Fruit fly (Drosophila melanogaster) whole organism, embryonic: ENCODE data around the gene CanB.
A peak's percentile ranks its signal among the peaks of the same experiment; 100 is the strongest.

Experiments used
- Abd-B ChIP-seq: fragments of 200-800 bp; sonication (Bioruptor generic); optimal IDR thresholded peaks from 2 replicates; lab custom pipeline; 2018; ENCODE audit warnings: missing biosample characterization, mild to moderate bottlenecking, missing genetic modification characterization, moderate library complexity
- Aef1 ChIP-seq: fragments of 200-800 bp; sonication (Bioruptor generic); IDR thresholded peaks from 3 replicates; pipeline ENCODE4 v1.3.6; 2022; ENCODE audit warnings: missing biosample characterization, missing genetic modification characterization
- B-H2 ChIP-seq: fragments of 200-800 bp; sonication (Bioruptor generic); optimal IDR thresholded peaks from 2 replicates; lab custom pipeline; 2018; ENCODE audit warnings: missing biosample characterization, mild to moderate bottlenecking, missing genetic modification characterization
- Bdp1 ChIP-seq: fragments of 200-800 bp; sonication (Bioruptor generic); optimal IDR thresholded peaks from 3 replicates; lab custom pipeline; 2016; ENCODE audit warnings: missing biosample characterization, missing genetic modification characterization
- CG11085 ChIP-seq: fragments of 200-800 bp; sonication (Bioruptor generic); IDR thresholded peaks from 2 replicates; pipeline ENCODE4 v1.3.6; 2022; ENCODE audit warnings: missing biosample characterization, missing genetic modification characterization
- CG11398 ChIP-seq: fragments of 200-800 bp; sonication (Bioruptor generic); optimal IDR thresholded peaks from 2 replicates; lab custom pipeline; 2016; ENCODE audit warnings: missing biosample characterization, missing genetic modification characterization
- CG11696 ChIP-seq: fragments of 200-800 bp; sonication (Bioruptor generic); IDR thresholded peaks from 2 replicates; pipeline ENCODE4 v1.3.6; 2022; ENCODE audit warnings: missing biosample characterization, missing genetic modification characterization
- CG12104 ChIP-seq: fragments of 200-800 bp; sonication (Bioruptor generic); optimal IDR thresholded peaks from 3 replicates; lab custom pipeline; 2016; ENCODE audit warnings: missing biosample characterization, missing genetic modification characterization
- CG12391 ChIP-seq: fragments of 200-800 bp; sonication (Bioruptor generic); optimal IDR thresholded peaks from 3 replicates; lab custom pipeline; 2018; ENCODE audit warnings: missing biosample characterization, mild to moderate bottlenecking, missing genetic modification characterization, moderate library complexity
- CG12769 ChIP-seq: fragments of 200-800 bp; sonication (Bioruptor generic); optimal IDR thresholded peaks from 2 replicates; lab custom pipeline; 2019; ENCODE audit warnings: missing biosample characterization, mild to moderate bottlenecking, missing genetic modification characterization, moderate library complexity
- CG16779 ChIP-seq: fragments of 200-800 bp; sonication (Bioruptor generic); IDR thresholded peaks from 2 replicates; pipeline ENCODE4 v1.3.6; 2022; ENCODE audit warnings: missing biosample characterization, missing genetic modification characterization
- CG17359 ChIP-seq: fragments of 200-800 bp; sonication (Bioruptor generic); optimal IDR thresholded peaks from 3 replicates; lab custom pipeline; 2018; ENCODE audit warnings: missing biosample characterization, mild to moderate bottlenecking, missing genetic modification characterization, moderate library complexity
- CG2678 ChIP-seq: fragments of 200-800 bp; sonication (Bioruptor generic); optimal IDR thresholded peaks from 3 replicates; lab custom pipeline; 2019; ENCODE audit warnings: missing biosample characterization, mild to moderate bottlenecking, missing genetic modification characterization, moderate library complexity
- CG30431 ChIP-seq: fragments of 200-800 bp; sonication (Bioruptor generic); optimal IDR thresholded peaks from 2 replicates; lab custom pipeline; 2017; ENCODE audit warnings: missing biosample characterization, missing genetic modification characterization
- CG32532 ChIP-seq: fragments of 200-800 bp; sonication (Bioruptor generic); IDR thresholded peaks from 2 replicates; pipeline ENCODE4 v1.3.6; 2022; ENCODE audit warnings: missing biosample characterization, missing genetic modification characterization
- CG3726 ChIP-seq: fragments of 200-800 bp; sonication (Bioruptor generic); IDR thresholded peaks from 3 replicates; pipeline ENCODE4, ENCODE4 v1.3.6; 2022; ENCODE audit warnings: missing biosample characterization, missing genetic modification characterization
- CG3847 ChIP-seq: fragments of 200-800 bp; sonication (Bioruptor generic); IDR thresholded peaks from 2 replicates; pipeline ENCODE4 v1.3.6; 2022; ENCODE audit warnings: missing biosample characterization, missing genetic modification characterization
- CG3995 ChIP-seq: fragments of 200-800 bp; sonication (Bioruptor generic); optimal IDR thresholded peaks from 3 replicates; lab custom pipeline; 2016; ENCODE audit warnings: missing biosample characterization, missing genetic modification characterization
- CG4730 ChIP-seq: fragments of 200-800 bp; sonication (Bioruptor generic); IDR thresholded peaks from 2 replicates; pipeline ENCODE4 v1.3.6; 2022; ENCODE audit warnings: missing biosample characterization, missing genetic modification characterization
- CG4854 ChIP-seq: fragments of 200-800 bp; sonication (Bioruptor generic); optimal IDR thresholded peaks from 2 replicates; lab custom pipeline; 2016; ENCODE audit warnings: missing biosample characterization, missing genetic modification characterization, inconsistent platforms
- CG7372 ChIP-seq: fragments of 200-800 bp; sonication (Bioruptor generic); IDR thresholded peaks from 2 replicates; pipeline ENCODE4 v1.3.6; 2022; ENCODE audit warnings: missing biosample characterization, missing genetic modification characterization
- CG8281 ChIP-seq: fragments of 200-800 bp; sonication (Bioruptor generic); optimal IDR thresholded peaks from 2 replicates; lab custom pipeline; 2018; ENCODE audit warnings: missing biosample characterization, mild to moderate bottlenecking, missing genetic modification characterization, moderate library complexity
- CG8290 ChIP-seq, 3 experiments: fragments of 200-800 bp; sonication (Bioruptor generic); optimal IDR thresholded peaks; 2 replicates each; lab custom pipeline; 2016 to 2019; ENCODE audit warnings: missing biosample characterization in 3 of 3, missing genetic modification characterization in 3 of 3, mild to moderate bottlenecking in 2 of 3, moderate library complexity in 1 of 3
- CHES-1-like ChIP-seq: fragments of 200-800 bp; sonication (Bioruptor generic); optimal IDR thresholded peaks from 2 replicates; lab custom pipeline; 2016; ENCODE audit warnings: missing biosample characterization, missing genetic modification characterization
- Dp ChIP-seq: fragments of 200-800 bp; sonication (Bioruptor generic); optimal IDR thresholded peaks from 2 replicates; lab custom pipeline; 2018; ENCODE audit warnings: missing biosample characterization, mild to moderate bottlenecking, missing genetic modification characterization, moderate library complexity
- Hr51 ChIP-seq, 2 experiments: fragments of 200-800 bp; sonication (Bioruptor generic); optimal IDR thresholded peaks; 2 replicates in 1 of 2; 3 replicates in 1 of 2; lab custom pipeline; 2016 to 2018; ENCODE audit warnings: missing biosample characterization in 2 of 2, missing genetic modification characterization in 2 of 2, mild to moderate bottlenecking in 1 of 2, moderate library complexity in 1 of 2
- Lim3 ChIP-seq: fragments of 200-800 bp; sonication (Bioruptor generic); IDR thresholded peaks from 2 replicates; pipeline ENCODE4 v1.3.6; 2022; ENCODE audit warnings: missing biosample characterization, missing genetic modification characterization
- Lpt ChIP-seq: fragments of >200 bp; optimal IDR thresholded peaks from 2 replicates; lab custom pipeline; 2018; ENCODE audit warnings: missing biosample characterization, missing genetic modification characterization
- MBD-R2 ChIP-seq: fragments of 200-800 bp; sonication (Bioruptor generic); IDR thresholded peaks from 2 replicates; pipeline ENCODE4 v1.3.6; 2022; ENCODE audit warnings: missing biosample characterization, missing genetic modification characterization
- Max ChIP-seq: fragments of 200-800 bp; sonication (Bioruptor generic); optimal IDR thresholded peaks from 2 replicates; lab custom pipeline; 2016; ENCODE audit warnings: missing biosample characterization, mild to moderate bottlenecking, missing genetic modification characterization
- Mrtf ChIP-seq: fragments of 200-800 bp; sonication (Bioruptor generic); IDR thresholded peaks from 3 replicates; pipeline ENCODE4 v1.3.6; 2022; ENCODE audit warnings: missing biosample characterization, missing genetic modification characterization
- Nf-YC ChIP-seq: fragments of 200-800 bp; optimal IDR thresholded peaks from 3 replicates; lab custom pipeline; 2019; ENCODE audit warnings: missing biosample characterization, mild to moderate bottlenecking, missing genetic modification characterization, moderate library complexity
- Oli ChIP-seq: fragments of 200-800 bp; sonication (Bioruptor generic); optimal IDR thresholded peaks from 2 replicates; lab custom pipeline; 2018; ENCODE audit warnings: missing biosample characterization, mild to moderate bottlenecking, missing genetic modification characterization, moderate library complexity
- Sox100B ChIP-seq: fragments of 200-800 bp; sonication (Bioruptor generic); optimal IDR thresholded peaks from 3 replicates; lab custom pipeline; 2018; ENCODE audit warnings: missing biosample characterization, mild to moderate bottlenecking, missing genetic modification characterization
- Sox102F ChIP-seq: fragments of 200-800 bp; sonication (Bioruptor generic); optimal IDR thresholded peaks from 2 replicates; lab custom pipeline; 2018; ENCODE audit warnings: missing biosample characterization, mild to moderate bottlenecking, missing genetic modification characterization, moderate library complexity
- Spps ChIP-seq: fragments of 200-800 bp; sonication (Bioruptor generic); optimal IDR thresholded peaks from 2 replicates; lab custom pipeline; 2018; ENCODE audit warnings: missing biosample characterization, mild to moderate bottlenecking, missing genetic modification characterization
- Stat92E ChIP-seq, 3 experiments: fragments of >200 bp in 2 of 3; fragments of 200-800 bp in 1 of 3; sonication (Bioruptor generic) in 1 of 3; optimal IDR thresholded peaks; 2 replicates each; lab custom pipeline; 2017 to 2019; ENCODE audit warnings: missing biosample characterization in 3 of 3, missing genetic modification characterization in 3 of 3, mild to moderate bottlenecking in 1 of 3, moderate library complexity in 1 of 3
- Tbp ChIP-seq: fragments of >200 bp; optimal IDR thresholded peaks from 2 replicates; lab custom pipeline; 2018; ENCODE audit warnings: missing biosample characterization, missing genetic modification characterization
- al ChIP-seq: fragments of 200-800 bp; sonication (Bioruptor generic); IDR thresholded peaks from 2 replicates; pipeline ENCODE4 v1.3.6; 2022; ENCODE audit warnings: missing biosample characterization, missing genetic modification characterization
- ci ChIP-seq: fragments of 200-800 bp; sonication (Bioruptor generic); IDR thresholded peaks from 3 replicates; pipeline ENCODE4 v1.3.6; 2022; ENCODE audit warnings: missing biosample characterization, missing genetic modification characterization
- corto ChIP-seq: fragments of 200-800 bp; sonication (Bioruptor generic); optimal IDR thresholded peaks from 2 replicates; lab custom pipeline; 2016; ENCODE audit warnings: missing biosample characterization, mild to moderate bottlenecking, missing genetic modification characterization, moderate library complexity
- crc ChIP-seq: fragments of 200-800 bp; sonication (Bioruptor generic); optimal IDR thresholded peaks from 2 replicates; lab custom pipeline; 2016; ENCODE audit warnings: missing biosample characterization, missing genetic modification characterization
- disco-r ChIP-seq: fragments of 200-800 bp; sonication (Bioruptor generic); optimal IDR thresholded peaks from 2 replicates; lab custom pipeline; 2016; ENCODE audit warnings: missing biosample characterization, missing genetic modification characterization
- dmrt99B ChIP-seq: fragments of 200-800 bp; sonication (Bioruptor generic); optimal IDR thresholded peaks from 2 replicates; lab custom pipeline; 2018; ENCODE audit warnings: missing biosample characterization, mild to moderate bottlenecking, missing genetic modification characterization, moderate library complexity
- ems ChIP-seq: fragments of 200-800 bp; sonication (Bioruptor generic); optimal IDR thresholded peaks from 3 replicates; lab custom pipeline; 2016; ENCODE audit warnings: missing biosample characterization, missing genetic modification characterization
- gce ChIP-seq: fragments of 200-800 bp; sonication (Bioruptor generic); IDR thresholded peaks from 3 replicates; pipeline ENCODE4 v1.3.6; 2022; ENCODE audit warnings: missing biosample characterization, missing genetic modification characterization
- gsb ChIP-seq: fragments of 200-800 bp; sonication (Bioruptor generic); IDR thresholded peaks from 2 replicates; pipeline ENCODE4 v1.3.6; 2022; ENCODE audit warnings: missing biosample characterization, missing genetic modification characterization
- h ChIP-seq: fragments of >200 bp; optimal IDR thresholded peaks from 2 replicates; lab custom pipeline; 2017
- jumu ChIP-seq: fragments of 200-800 bp; sonication (Bioruptor generic); optimal IDR thresholded peaks from 3 replicates; lab custom pipeline; 2016; ENCODE audit warnings: missing biosample characterization, missing genetic modification characterization
- lmd ChIP-seq: fragments of 200-800 bp; sonication (Bioruptor generic); IDR thresholded peaks from 2 replicates; pipeline ENCODE4 v1.3.6; 2022; ENCODE audit warnings: missing biosample characterization, missing genetic modification characterization
- sd ChIP-seq: fragments of 200-800 bp; sonication (Bioruptor generic); optimal IDR thresholded peaks from 3 replicates; lab custom pipeline; 2018; ENCODE audit warnings: missing biosample characterization, mild to moderate bottlenecking, missing genetic modification characterization, moderate library complexity
- twi ChIP-seq: fragments of 200-800 bp; optimal IDR thresholded peaks from 2 replicates; lab custom pipeline; 2019; ENCODE audit warnings: missing biosample characterization, mild to moderate bottlenecking, missing genetic modification characterization, moderate library complexity

CanB gene

dm6 chrX:5357035-5357434 is 24.7 kb downstream of the CanB start:
- peak; percentile 33 for TF ChIP-seq Sox102F
- TF ChIP-seq CG8290 (GFP tag; optimal IDR thresholded peaks at IDR 0.05; lab: Kevin White, UChicago), result no peak
- TF ChIP-seq CG8290 (tag; optimal IDR thresholded peaks at IDR 0.05; lab: Kevin White, UChicago), result peak in 1 of 2 experiments; percentile 14
- TF ChIP-seq ems, result no peak
- no peak for TF ChIP-seq CG4730 (GFP tag; lab: Robert Waterston, UW)
- TF ChIP-seq Oli (tag; lab: Kevin White, UChicago), result peak; percentile 24
- no peak for TF ChIP-seq twi
- no peak for TF ChIP-seq CG16779
- no peak for TF ChIP-seq CG32532 (GFP tag; lab: Robert Waterston, UW)
- TF ChIP-seq crc (GFP tag; lab: Kevin White, UChicago), result no peak
- TF ChIP-seq Mrtf (GFP tag; lab: Robert Waterston, UW), result no peak
- TF ChIP-seq CG8281, result no peak
- TF ChIP-seq Abd-B (GFP tag; lab: Kevin White, UChicago), result no peak
- TF ChIP-seq gsb (GFP tag; lab: Robert Waterston, UW), result no peak
- 0 out of 2 replicates have a peak, but pooled peaks have one; percentile 19 for TF ChIP-seq lmd (GFP tag; lab: Robert Waterston, UW)
- TF ChIP-seq Sox100B, result no peak
- TF ChIP-seq Bdp1, result no peak
- TF ChIP-seq Aef1 (GFP tag; lab: Robert Waterston, UW), result peak; percentile 20; the same call in 1 of the 3 replicates
- TF ChIP-seq CG7372, result no peak
- TF ChIP-seq CG4854 (GFP tag; lab: Kevin White, UChicago), result no peak
- no peak for TF ChIP-seq gce (GFP tag; lab: Robert Waterston, UW)
- peak; percentile 24 for TF ChIP-seq CG2678
- TF ChIP-seq MBD-R2 (GFP tag; lab: Robert Waterston, UW), result no peak
- no peak for TF ChIP-seq CG3847 (GFP tag; lab: Robert Waterston, UW)
- no peak for TF ChIP-seq Nf-YC (tag; lab: Kevin White, UChicago)
- TF ChIP-seq CG30431 (GFP tag; lab: Kevin White, UChicago), result no peak
- peak; percentile 24 for TF ChIP-seq CG17359
- no peak for TF ChIP-seq Dp (GFP tag; lab: Kevin White, UChicago)
- TF ChIP-seq CG3726 (GFP tag; lab: Robert Waterston, UW), result no peak
- no peak for TF ChIP-seq Lim3 (GFP tag; lab: Robert Waterston, UW)
- no peak for TF ChIP-seq CHES-1-like (GFP tag; lab: Kevin White, UChicago)
- TF ChIP-seq disco-r (GFP tag; lab: Kevin White, UChicago), result no peak
- peak; percentile 43 for TF ChIP-seq dmrt99B (tag; lab: Kevin White, UChicago)
- TF ChIP-seq CG12769, result peak; percentile 37
- no peak for TF ChIP-seq Spps (tag; lab: Kevin White, UChicago)
- TF ChIP-seq B-H2 (GFP tag; lab: Kevin White, UChicago), result no peak
- no peak for TF ChIP-seq CG12391 (tag; lab: Kevin White, UChicago)
- TF ChIP-seq Tbp (GFP tag; lab: Kevin White, UChicago), result no peak
- no peak for TF ChIP-seq CG11696 (GFP tag; lab: Robert Waterston, UW)
- TF ChIP-seq sd (tag; lab: Kevin White, UChicago), result no peak
- no peak for TF ChIP-seq h (lab: Kevin White, UChicago)
- TF ChIP-seq Stat92E (GFP tag; optimal IDR thresholded peaks at IDR 0.05; lab: Kevin White, UChicago), result no peak
- no peak for TF ChIP-seq Max (GFP tag; lab: Kevin White, UChicago)
- TF ChIP-seq CG3995, result no peak
- no peak for TF ChIP-seq CG12104 (GFP tag; lab: Kevin White, UChicago)
- TF ChIP-seq Lpt (GFP tag; lab: Kevin White, UChicago), result no peak
- TF ChIP-seq ci (GFP tag; lab: Robert Waterston, UW), result 0 out of 3 replicates have a peak, but pooled peaks have one; percentile 43
- TF ChIP-seq CG11398 (GFP tag; lab: Kevin White, UChicago), result no peak
- TF ChIP-seq jumu (GFP tag; lab: Kevin White, UChicago), result no peak
- TF ChIP-seq CG11085, result no peak
- TF ChIP-seq al (GFP tag; lab: Robert Waterston, UW), result 0 out of 2 replicates have a peak, but pooled peaks have one; percentile 20
- TF ChIP-seq corto (GFP tag; lab: Kevin White, UChicago), result no peak
- peak in 1 of 2 experiments; percentile 35 for TF ChIP-seq Hr51 (GFP tag; optimal IDR thresholded peaks at IDR 0.05; lab: Kevin White, UChicago)
